Worm (Caenorhabditis elegans) whole organism, mixed stage, embryonic: ENCODE measurements around the gene F13A7.14.
"Not testable (repeated sequence)": the region's sequence is repeated elsewhere in the genome, so short reads cannot be mapped to it uniquely, and the experiment has no call there.

Source experiments
- M03D4.4 ChIP-seq: sonication (generic microtip); optimal IDR thresholded peaks from 2 replicates; lab custom pipeline; 2017; ENCODE audit warnings: mild to moderate bottlenecking, missing genetic modification characterization, missing compliant biosample characterization
- blmp-1 ChIP-seq: fragments of 150-350 bp; optimal IDR thresholded peaks from 2 replicates; lab custom pipeline; 2014; ENCODE audit warnings: missing biosample characterization, missing genetic modification characterization
- ceh-39 ChIP-seq: fragments of 150-350 bp; optimal IDR thresholded peaks from 2 replicates; lab custom pipeline; 2014; ENCODE audit warnings: missing biosample characterization, missing genetic modification characterization
- ceh-83 ChIP-seq: fragments of 200-800 bp; sonication (Bioruptor generic); optimal IDR thresholded peaks from 2 replicates; lab custom pipeline; 2018; ENCODE audit warnings: mild to moderate bottlenecking, missing genetic modification characterization, missing compliant biosample characterization
- ces-1 ChIP-seq: fragments of 150-350 bp; optimal IDR thresholded peaks from 2 replicates; lab custom pipeline; 2014; ENCODE audit warnings: missing biosample characterization, missing genetic modification reagents, missing genetic modification characterization
- cnd-1 ChIP-seq: fragments of 200-800 bp; sonication (Bioruptor generic); optimal IDR thresholded peaks from 2 replicates; lab custom pipeline; 2018; ENCODE audit warnings: mild to moderate bottlenecking, missing genetic modification characterization, missing compliant biosample characterization
- elt-1 ChIP-seq: sonication (generic microtip); optimal IDR thresholded peaks from 2 replicates; lab custom pipeline; 2017; ENCODE audit warnings: missing genetic modification characterization, mild to moderate bottlenecking, missing compliant biosample characterization, antibody characterized with exemption, moderate library complexity, borderline replicate concordance; ENCODE audit not compliant: insufficient read depth
- elt-3 ChIP-seq: fragments of 150-350 bp; optimal IDR thresholded peaks from 2 replicates; lab custom pipeline; 2014; ENCODE audit warnings: missing biosample characterization, missing genetic modification characterization
- flh-1 ChIP-seq: fragments of 200-800 bp; sonication (Bioruptor generic); optimal IDR thresholded peaks from 2 replicates; lab custom pipeline; 2018; ENCODE audit warnings: mild to moderate bottlenecking, missing genetic modification characterization, moderate library complexity, missing compliant biosample characterization
- ham-2 ChIP-seq: fragments of 200-800 bp; sonication (Bioruptor generic); optimal IDR thresholded peaks from 2 replicates; lab custom pipeline; 2018; ENCODE audit warnings: mild to moderate bottlenecking, missing genetic modification characterization, missing compliant biosample characterization
- hlh-1 ChIP-seq: fragments of 150-350 bp; optimal IDR thresholded peaks from 2 replicates; lab custom pipeline; 2014; ENCODE audit warnings: missing biosample characterization, missing genetic modification reagents, missing genetic modification characterization
- lin-32 ChIP-seq: fragments of 200-800 bp; sonication (Bioruptor generic); optimal IDR thresholded peaks from 2 replicates; lab custom pipeline; 2018; ENCODE audit warnings: mild to moderate bottlenecking, missing genetic modification characterization, missing compliant biosample characterization
- lsy-2 ChIP-seq: fragments of 150-350 bp; optimal IDR thresholded peaks from 2 replicates; lab custom pipeline; 2014; ENCODE audit warnings: missing biosample characterization, missing genetic modification characterization
- mab-5 ChIP-seq: fragments of 150-350 bp; optimal IDR thresholded peaks from 2 replicates; lab custom pipeline; 2014; ENCODE audit warnings: missing biosample characterization, missing genetic modification characterization
- mls-2 ChIP-seq: sonication (generic microtip); optimal IDR thresholded peaks from 2 replicates; lab custom pipeline; 2016; ENCODE audit warnings: mild to moderate bottlenecking, missing genetic modification characterization, moderate library complexity, missing compliant biosample characterization
- nhr-12 ChIP-seq: fragments of 150-350 bp; optimal IDR thresholded peaks from 2 replicates; lab custom pipeline; 2014; ENCODE audit warnings: missing biosample characterization, missing genetic modification characterization
- nhr-2 ChIP-seq: fragments of 150-350 bp; optimal IDR thresholded peaks from 2 replicates; lab custom pipeline; 2014; ENCODE audit warnings: missing biosample characterization, missing genetic modification characterization
- nhr-237 ChIP-seq: fragments of 150-350 bp; optimal IDR thresholded peaks from 2 replicates; lab custom pipeline; 2014; ENCODE audit warnings: missing biosample characterization, missing genetic modification characterization
- nhr-28 ChIP-seq: fragments of 150-350 bp; optimal IDR thresholded peaks from 2 replicates; lab custom pipeline; 2014; ENCODE audit warnings: missing biosample characterization, missing genetic modification characterization
- nhr-76 ChIP-seq: sonication (generic microtip); optimal IDR thresholded peaks from 2 replicates; lab custom pipeline; 2017; ENCODE audit warnings: missing biosample characterization, missing genetic modification characterization
- pha-4 ChIP-seq: fragments of 150-350 bp; optimal IDR thresholded peaks from 2 replicates; lab custom pipeline; 2018; ENCODE audit warnings: missing biosample characterization, missing genetic modification reagents, missing genetic modification characterization
- sem-2 ChIP-seq: fragments of 200-800 bp; sonication (Bioruptor generic); optimal IDR thresholded peaks from 2 replicates; lab custom pipeline; 2018; ENCODE audit warnings: mild to moderate bottlenecking, missing genetic modification characterization, missing compliant biosample characterization
- snpc-4 ChIP-seq: fragments of 150-350 bp; optimal IDR thresholded peaks from 2 replicates; lab custom pipeline; 2014; ENCODE audit warnings: missing biosample characterization, missing genetic modification characterization
- tbx-8 ChIP-seq: fragments of 200-800 bp; sonication (Bioruptor generic); optimal IDR thresholded peaks from 2 replicates; lab custom pipeline; 2018; ENCODE audit warnings: mild to moderate bottlenecking, missing genetic modification characterization, moderate library complexity, missing compliant biosample characterization
- unc-120 ChIP-seq: sonication (generic microtip); optimal IDR thresholded peaks from 2 replicates; lab custom pipeline; 2017; ENCODE audit warnings: missing genetic modification characterization, missing compliant biosample characterization; ENCODE audit not compliant: poor library complexity, severe bottlenecking
- unc-62 ChIP-seq: fragments of 150-350 bp; optimal IDR thresholded peaks from 2 replicates; lab custom pipeline; 2014; ENCODE audit warnings: missing biosample characterization, missing genetic modification reagents, missing genetic modification characterization
- zip-8 ChIP-seq: fragments of 150-350 bp; optimal IDR thresholded peaks from 2 replicates; lab custom pipeline; 2014; ENCODE audit warnings: missing biosample characterization, missing genetic modification characterization
- ztf-11 ChIP-seq: fragments of 150-350 bp; optimal IDR thresholded peaks from 2 replicates; lab custom pipeline; 2014; ENCODE audit warnings: missing biosample characterization, missing genetic modification characterization

F13A7.14 gene

DNA sequence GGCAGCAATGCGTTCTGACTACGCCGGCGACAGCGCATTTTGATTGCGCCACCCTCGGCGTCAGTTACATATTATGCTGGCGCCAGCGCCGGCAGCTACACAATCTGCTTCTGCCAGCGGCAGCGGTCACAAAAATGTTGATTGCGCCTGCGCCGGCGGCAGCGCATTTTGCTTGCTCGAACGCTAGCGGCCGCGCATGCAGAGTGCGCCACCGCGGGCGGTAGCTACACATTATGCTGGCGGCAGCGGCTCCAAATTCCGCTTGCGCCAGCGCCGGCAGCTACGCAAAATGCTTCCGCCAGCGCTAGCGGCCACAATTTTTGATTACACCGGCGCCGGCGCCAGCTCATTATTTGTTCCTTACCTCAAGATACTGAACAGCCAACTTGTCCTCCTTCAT, 24.5 kb upstream of the F13A7.14 start:
- no peak for TF ChIP-seq sem-2 (GFP tag; lab: Kevin White, UChicago)
- TF ChIP-seq cnd-1 (tag; lab: Kevin White, UChicago): no peak
- no peak for TF ChIP-seq nhr-237
- no peak for TF ChIP-seq nhr-28 (tag; lab: Kevin White, UChicago)

ce11 chrV:16377849-16378248, 23.8 kb upstream of the F13A7.14 start, which contains the start of gene F13A7.1:
Gene F13A7.1, minus strand, starts transcription at chrV:16377949.
- TF ChIP-seq ceh-39 (no peak), nhr-237 (no peak), snpc-4 (tag; lab: Kevin White, UChicago) (no peak), ham-2 (GFP tag; lab: Kevin White, UChicago) (no peak), pha-4 (tag; lab: Kevin White, UChicago) (no peak), hlh-1 (tag; lab: Kevin White, UChicago) (no peak), mab-5 (no peak), ceh-83 (no peak), blmp-1 (no peak), lsy-2 (no peak), mls-2 (tag; lab: Kevin White, UChicago) (no peak), cnd-1 (tag; lab: Kevin White, UChicago) (no peak), flh-1 (GFP tag; lab: Kevin White, UChicago) (no peak)

DNA sequence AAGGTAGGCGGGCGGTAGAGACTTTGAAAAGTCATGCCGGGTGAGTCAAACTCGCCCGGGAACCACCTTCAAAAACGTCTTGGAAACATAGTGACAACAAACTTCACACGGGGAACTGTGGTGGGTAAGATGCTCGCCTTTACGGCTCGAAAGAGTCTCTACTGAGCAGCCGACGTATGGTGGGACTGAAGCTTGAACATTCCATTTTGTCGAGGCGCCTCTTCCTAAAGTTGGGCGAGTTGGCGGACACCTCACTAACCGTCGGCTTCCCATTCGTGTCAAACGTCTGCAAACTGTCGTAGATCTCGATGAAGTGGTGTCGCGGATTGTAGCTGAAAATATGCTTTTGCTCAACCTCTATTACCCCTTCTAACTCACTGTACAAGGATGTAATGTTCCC, 18.7 kb upstream of the F13A7.14 start:
- TF ChIP-seq ztf-11 (tag; lab: Kevin White, UChicago) (no peak), nhr-76 (tag; lab: Kevin White, UChicago) (no peak), sem-2 (GFP tag; lab: Kevin White, UChicago) (no peak), nhr-12 (tag; lab: Kevin White, UChicago) (no peak), lin-32 (GFP tag; lab: Kevin White, UChicago) (no peak), nhr-237 (no peak), tbx-8 (GFP tag; lab: Kevin White, UChicago) (no peak), lsy-2 (no peak), nhr-28 (tag; lab: Kevin White, UChicago) (no peak), unc-62 (GFP tag; lab: Kevin White, UChicago) (no peak), pha-4 (tag; lab: Kevin White, UChicago) (no peak), flh-1 (GFP tag; lab: Kevin White, UChicago) (no peak), ceh-83 (no peak), zip-8 (tag; lab: Kevin White, UChicago) (no peak), ces-1 (no peak)

DNA sequence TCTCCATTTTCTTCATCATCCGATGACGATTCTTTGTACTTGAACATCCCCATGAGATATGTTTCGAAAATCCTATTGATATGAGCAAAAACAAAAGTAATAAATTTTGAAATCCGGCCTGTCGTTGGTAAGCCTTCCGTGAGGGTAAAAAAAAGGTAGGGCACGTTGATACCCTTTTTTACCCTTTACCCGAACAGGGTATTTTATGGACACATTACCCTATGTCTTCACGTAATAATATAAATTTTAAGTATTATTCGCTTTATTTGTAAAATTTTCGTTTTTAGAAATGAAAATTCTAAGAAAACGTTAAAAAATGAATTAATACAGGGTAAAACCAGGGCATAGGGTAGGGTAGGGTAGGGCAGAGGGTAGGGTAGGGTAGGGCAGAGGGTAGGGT, 18.0 kb upstream of the F13A7.14 start, which contains the start of gene F13A7.7:
TSS of gene F13A7.7 (minus strand) at position 101 of the 400 bp plus-strand sequence.
- TF ChIP-seq lin-32 (GFP tag; lab: Kevin White, UChicago); nhr-2 (tag; lab: Kevin White, UChicago); ceh-83: not testable (repeated sequence)

DNA sequence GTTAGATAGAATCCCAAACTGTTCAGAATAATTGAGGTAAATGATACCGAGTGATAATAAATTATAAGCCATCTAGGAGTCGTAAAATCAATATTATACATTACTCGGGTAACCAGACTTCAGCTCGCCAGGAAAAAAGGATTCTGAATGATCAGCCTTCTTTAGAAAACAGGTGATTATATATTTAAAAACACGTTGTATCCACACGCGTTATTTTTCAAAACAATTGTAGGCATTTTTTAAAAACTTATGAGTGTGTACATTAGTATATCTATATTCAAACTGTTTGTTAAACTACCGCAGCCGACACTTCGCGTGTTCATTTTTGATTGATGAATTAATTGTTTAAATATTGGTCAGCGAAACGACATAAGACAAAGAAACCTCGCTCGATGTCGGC, 13.4 kb upstream of the F13A7.14 start, which contains the start of gene sri-65:
TSS of gene sri-65 (minus strand) at position 101 of the 400 bp plus-strand sequence.
- TF ChIP-seq pha-4 (tag; lab: Kevin White, UChicago) (no peak), nhr-237 (no peak), zip-8 (tag; lab: Kevin White, UChicago) (no peak), nhr-2 (tag; lab: Kevin White, UChicago) (no peak)

ce11 chrV:16390655-16391054, 11.0 kb upstream of the F13A7.14 start, which contains the start of gene gst-44:
Gene gst-44, plus strand, starts transcription at chrV:16390891.
- TF ChIP-seq elt-1 (tag; lab: Kevin White, UChicago) (no peak), ham-2 (GFP tag; lab: Kevin White, UChicago) (no peak), unc-120 (tag; lab: Kevin White, UChicago) (no peak)
- TF ChIP-seq, all 35 proteins: peak for 0

DNA sequence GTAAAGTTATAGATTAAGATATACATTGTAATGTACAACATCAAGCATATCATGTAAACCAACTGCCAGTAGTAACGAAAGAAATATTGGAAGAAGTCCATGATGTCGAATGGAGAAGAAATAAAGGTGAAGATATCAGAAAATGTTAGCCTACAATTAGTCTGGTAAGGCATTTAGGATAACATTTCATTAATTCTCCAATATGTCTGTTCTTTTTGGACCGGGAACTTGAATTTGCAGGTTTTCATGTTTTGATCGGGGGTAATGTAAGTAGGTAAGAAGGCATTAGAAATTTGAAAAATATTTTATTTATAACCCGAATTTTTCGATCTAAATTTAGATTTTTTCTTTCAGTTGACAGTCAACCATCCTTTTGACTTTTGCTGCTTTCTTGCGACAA, 8.0 kb upstream of the F13A7.14 start, which contains the start of gene srd-63:
TSS of gene srd-63 (minus strand) at position 101 of the 400 bp plus-strand sequence.
- TF ChIP-seq lin-32 (GFP tag; lab: Kevin White, UChicago) (no peak), nhr-28 (tag; lab: Kevin White, UChicago) (no peak), ham-2 (GFP tag; lab: Kevin White, UChicago) (no peak), ztf-11 (tag; lab: Kevin White, UChicago) (no peak), pha-4 (tag; lab: Kevin White, UChicago) (no peak), zip-8 (tag; lab: Kevin White, UChicago) (no peak), M03D4.4 (tag; lab: Kevin White, UChicago) (no peak), ceh-83 (no peak), elt-3 (tag; lab: Kevin White, UChicago) (no peak), unc-120 (tag; lab: Kevin White, UChicago) (no peak)
